Worm (Caenorhabditis elegans): ENCODE results near the gene Y17G7B.8.
A peak's percentile ranks its signal among the peaks of the same experiment; 100 is the strongest.

DNA sequence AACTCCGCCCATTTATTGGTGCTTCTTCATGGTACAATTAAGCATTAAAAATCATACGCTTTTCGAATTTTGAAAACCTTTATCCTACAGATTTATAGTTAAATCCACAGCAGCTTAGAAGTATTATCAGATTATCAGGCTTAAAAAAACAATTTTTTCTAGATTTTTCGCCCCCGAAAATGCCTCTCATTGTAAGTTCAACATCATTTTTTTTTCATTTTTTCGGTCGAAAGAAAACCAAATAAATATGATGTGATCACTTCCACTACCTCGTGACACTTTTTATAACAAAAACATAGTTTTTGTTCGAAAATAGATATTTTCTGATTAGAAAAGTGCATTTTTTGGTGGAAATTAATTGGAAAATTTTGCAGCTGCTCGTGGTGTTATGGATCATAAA, 13.6 kb upstream of the Y17G7B.8 start:
- no peak for TF ChIP-seq mdl-1 (tag; optimal IDR thresholded peaks at IDR 0.05)
- no peak for TF ChIP-seq nhr-76 (tag; optimal IDR thresholded peaks at IDR 0.05)
- no peak for TF ChIP-seq skn-1 (tag; optimal IDR thresholded peaks at IDR 0.05)
- TF ChIP-seq unc-62 (GFP tag; optimal IDR thresholded peaks at IDR 0.05): no peak
- no peak for TF ChIP-seq ztf-4 (tag; optimal IDR thresholded peaks at IDR 0.05)
- TF ChIP-seq ztf-11 (tag; optimal IDR thresholded peaks at IDR 0.05): no peak
- TF ChIP-seq nhr-71 (tag; optimal IDR thresholded peaks at IDR 0.05): peak; percentile 1
- TF ChIP-seq hlh-4 (tag; optimal IDR thresholded peaks at IDR 0.05): no peak
- TF ChIP-seq nhr-28 (tag; optimal IDR thresholded peaks at IDR 0.05): no peak
- TF ChIP-seq egl-13 (tag; optimal IDR thresholded peaks at IDR 0.05): no peak
- TF ChIP-seq pqm-1 (tag; optimal IDR thresholded peaks at IDR 0.05): no peak
- TF ChIP-seq mef-2 (tag; optimal IDR thresholded peaks at IDR 0.05): no peak

Data from whole organism, L1 larva.